Worm (Caenorhabditis elegans): ENCODE measurements around the gene ZK938.12.

DNA sequence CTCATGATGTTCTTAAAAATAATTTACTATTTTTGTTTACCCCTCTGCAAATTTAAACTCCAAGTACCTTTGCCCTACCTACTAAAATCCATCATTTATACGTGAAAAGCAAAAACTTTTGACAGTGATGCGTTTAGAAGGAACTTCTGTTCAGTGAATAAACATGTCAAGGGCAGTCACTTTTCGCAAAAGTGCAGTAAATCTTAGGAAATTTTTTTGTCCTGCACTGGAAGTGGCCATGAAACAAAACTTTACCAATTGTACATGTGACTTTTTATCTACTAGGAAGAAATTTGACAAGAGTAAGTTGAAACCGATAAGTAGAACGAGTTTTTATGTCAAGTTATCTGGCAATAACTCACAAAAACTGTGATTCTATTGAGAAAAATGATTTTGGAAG is 44.9 kb upstream of the ZK938.12 start:
- no peak for TF ChIP-seq nhr-237 (tag; optimal IDR thresholded peaks at IDR 0.05)
- TF ChIP-seq egl-27 (tag; optimal IDR thresholded peaks at IDR 0.05) = no peak
- TF ChIP-seq fkh-10 (GFP tag; optimal IDR thresholded peaks at IDR 0.05) = no peak
- TF ChIP-seq jun-1 (tag; optimal IDR thresholded peaks at IDR 0.05) = no peak

All from whole organism, L1 larva.